Fruit fly (Drosophila melanogaster) whole organism, embryonic: ENCODE data around the gene Obp93a.

Experiments used
- CG10431 ChIP-seq: fragments of 200-800 bp; sonication (Bioruptor generic); optimal IDR thresholded peaks from 3 replicates; lab custom pipeline; 2018; ENCODE audit warnings: missing biosample characterization, mild to moderate bottlenecking, missing genetic modification characterization
- CG10462 ChIP-seq: fragments of 200-800 bp; sonication (Bioruptor generic); optimal IDR thresholded peaks from 2 replicates; lab custom pipeline; 2016; ENCODE audit warnings: missing biosample characterization, missing genetic modification characterization
- CG12659 ChIP-seq: fragments of 200-800 bp; sonication (Bioruptor generic); optimal IDR thresholded peaks from 3 replicates; lab custom pipeline; 2017; ENCODE audit warnings: mild to moderate bottlenecking, missing biosample characterization, missing genetic modification reagents, missing genetic modification characterization
- CG1602 ChIP-seq: fragments of 200-800 bp; sonication (Bioruptor generic); optimal IDR thresholded peaks from 3 replicates; lab custom pipeline; 2016; ENCODE audit warnings: missing biosample characterization, missing genetic modification characterization
- CG17359 ChIP-seq: fragments of 200-800 bp; sonication (Bioruptor generic); optimal IDR thresholded peaks from 3 replicates; lab custom pipeline; 2018; ENCODE audit warnings: missing biosample characterization, mild to moderate bottlenecking, missing genetic modification characterization, moderate library complexity
- CG18619 ChIP-seq: fragments of 200-800 bp; sonication (Bioruptor generic); optimal IDR thresholded peaks from 3 replicates; lab custom pipeline; 2017; ENCODE audit warnings: missing biosample characterization, mild to moderate bottlenecking, missing genetic modification characterization
- CG2129 ChIP-seq: fragments of 200-800 bp; sonication (Bioruptor generic); IDR thresholded peaks from 2 replicates; pipeline ENCODE4 v1.3.6; 2022; ENCODE audit warnings: missing biosample characterization, missing genetic modification characterization; ENCODE audit not compliant: partially characterized antibody
- CG30431 ChIP-seq: fragments of 200-800 bp; sonication (Bioruptor generic); optimal IDR thresholded peaks from 2 replicates; lab custom pipeline; 2017; ENCODE audit warnings: missing biosample characterization, missing genetic modification characterization
- CG3163 ChIP-seq: fragments of 200-800 bp; sonication (Bioruptor generic); optimal IDR thresholded peaks from 3 replicates; lab custom pipeline; 2016; ENCODE audit warnings: missing biosample characterization, missing genetic modification characterization
- CG32532 ChIP-seq: fragments of 200-800 bp; sonication (Bioruptor generic); IDR thresholded peaks from 2 replicates; pipeline ENCODE4 v1.3.6; 2022; ENCODE audit warnings: missing biosample characterization, missing genetic modification characterization
- CG34376 ChIP-seq: fragments of 200-800 bp; sonication (Bioruptor generic); optimal IDR thresholded peaks from 2 replicates; lab custom pipeline; 2018; ENCODE audit warnings: missing biosample characterization, mild to moderate bottlenecking, missing genetic modification characterization
- CG3847 ChIP-seq: fragments of 200-800 bp; sonication (Bioruptor generic); IDR thresholded peaks from 2 replicates; pipeline ENCODE4 v1.3.6; 2022; ENCODE audit warnings: missing biosample characterization, missing genetic modification characterization
- CG4282 ChIP-seq: fragments of 200-800 bp; sonication (Bioruptor generic); optimal IDR thresholded peaks from 2 replicates; lab custom pipeline; 2016; ENCODE audit warnings: missing biosample characterization, missing genetic modification characterization
- CG4328 ChIP-seq: fragments of 200-800 bp; sonication (Bioruptor generic); optimal IDR thresholded peaks from 3 replicates; lab custom pipeline; 2017; ENCODE audit warnings: missing biosample characterization, missing genetic modification reagents, missing genetic modification characterization
- CG4424 ChIP-seq: fragments of 200-800 bp; sonication (Bioruptor generic); optimal IDR thresholded peaks from 3 replicates; lab custom pipeline; 2016; ENCODE audit warnings: missing biosample characterization, missing genetic modification characterization
- CG6175 ChIP-seq: fragments of 200-800 bp; sonication (Bioruptor generic); IDR thresholded peaks from 3 replicates; pipeline ENCODE4 v1.3.6; 2022; ENCODE audit warnings: missing biosample characterization, missing genetic modification characterization
- CG7556 ChIP-seq: fragments of 200-800 bp; sonication (Bioruptor generic); optimal IDR thresholded peaks from 2 replicates; lab custom pipeline; 2017; ENCODE audit warnings: missing biosample characterization, mild to moderate bottlenecking, missing genetic modification characterization
- CG8089 ChIP-seq: fragments of 200-800 bp; sonication (Bioruptor generic); optimal IDR thresholded peaks from 3 replicates; lab custom pipeline; 2016; ENCODE audit warnings: missing biosample characterization, missing genetic modification characterization
- D19A ChIP-seq: fragments of 200-800 bp; optimal IDR thresholded peaks from 3 replicates; lab custom pipeline; 2019; ENCODE audit warnings: missing biosample characterization, mild to moderate bottlenecking, missing genetic modification characterization, moderate library complexity
- E2f2 ChIP-seq: fragments of 200-800 bp; sonication (Bioruptor generic); IDR thresholded peaks from 2 replicates; pipeline ENCODE4 v1.3.6; 2022; ENCODE audit warnings: missing biosample characterization, missing genetic modification characterization
- HHEX ChIP-seq: fragments of 200-800 bp; sonication (Bioruptor generic); optimal IDR thresholded peaks from 3 replicates; lab custom pipeline; 2017; ENCODE audit warnings: missing biosample characterization, mild to moderate bottlenecking, missing genetic modification characterization, missing genetic modification reagents
- HLH3B ChIP-seq: fragments of 200-800 bp; sonication (Bioruptor generic); IDR thresholded peaks from 2 replicates; pipeline ENCODE4 v1.3.6; 2022; ENCODE audit warnings: missing biosample characterization, missing genetic modification characterization
- Hr78 ChIP-seq, 2 experiments: fragments of 200-800 bp in 1 of 2; fragments of >200 bp in 1 of 2; sonication (Bioruptor generic) in 1 of 2; optimal IDR thresholded peaks; 2 replicates each; lab custom pipeline; 2017 to 2019; ENCODE audit warnings: missing biosample characterization in 2 of 2, missing genetic modification characterization in 2 of 2, mild to moderate bottlenecking in 1 of 2, moderate library complexity in 1 of 2
- Kr ChIP-seq: fragments of 200-800 bp; sonication (Bioruptor generic); optimal IDR thresholded peaks from 2 replicates; lab custom pipeline; 2017; ENCODE audit warnings: missing biosample characterization, mild to moderate bottlenecking, missing genetic modification characterization
- Max ChIP-seq: fragments of 200-800 bp; sonication (Bioruptor generic); optimal IDR thresholded peaks from 2 replicates; lab custom pipeline; 2016; ENCODE audit warnings: missing biosample characterization, mild to moderate bottlenecking, missing genetic modification characterization
- NFAT ChIP-seq: fragments of 200-800 bp; sonication (Bioruptor generic); IDR thresholded peaks from 2 replicates; pipeline ENCODE4 v1.3.6; 2022; ENCODE audit warnings: missing biosample characterization, missing genetic modification characterization
- Opbp ChIP-seq: fragments of 200-800 bp; sonication (Bioruptor generic); IDR thresholded peaks from 3 replicates; pipeline ENCODE4 v1.3.6; 2022; ENCODE audit warnings: missing biosample characterization, missing genetic modification characterization; ENCODE audit not compliant: partially characterized antibody
- Sry-β ChIP-seq: fragments of 200-800 bp; sonication (Bioruptor generic); optimal IDR thresholded peaks from 2 replicates; lab custom pipeline; 2018; ENCODE audit warnings: missing biosample characterization, mild to moderate bottlenecking, missing genetic modification characterization, moderate library complexity
- Xbp1 ChIP-seq: fragments of 200-800 bp; sonication (Bioruptor generic); optimal IDR thresholded peaks from 3 replicates; lab custom pipeline; 2016; ENCODE audit warnings: missing biosample characterization, mild to moderate bottlenecking, missing genetic modification characterization
- bbx ChIP-seq: fragments of 200-800 bp; sonication (Bioruptor generic); IDR thresholded peaks from 2 replicates; pipeline ENCODE4 v1.3.6; 2022; ENCODE audit warnings: missing biosample characterization, missing genetic modification characterization; ENCODE audit not compliant: partially characterized antibody
- cad ChIP-seq: fragments of >200 bp; optimal IDR thresholded peaks from 2 replicates; lab custom pipeline; 2017; ENCODE audit warnings: missing biosample characterization, missing genetic modification characterization
- caup ChIP-seq: fragments of 200-800 bp; sonication (Bioruptor generic); optimal IDR thresholded peaks from 3 replicates; lab custom pipeline; 2017; ENCODE audit warnings: missing biosample characterization, mild to moderate bottlenecking, missing genetic modification characterization, moderate library complexity; ENCODE audit not compliant: severe bottlenecking
- cwo ChIP-seq: fragments of 200-800 bp; sonication (Bioruptor generic); optimal IDR thresholded peaks from 3 replicates; lab custom pipeline; 2017; ENCODE audit warnings: missing biosample characterization, missing genetic modification characterization, mild to moderate bottlenecking, moderate library complexity, missing genetic modification reagents
- disco-r ChIP-seq: fragments of 200-800 bp; sonication (Bioruptor generic); optimal IDR thresholded peaks from 2 replicates; lab custom pipeline; 2016; ENCODE audit warnings: missing biosample characterization, missing genetic modification characterization
- dmrt99B ChIP-seq: fragments of 200-800 bp; sonication (Bioruptor generic); optimal IDR thresholded peaks from 2 replicates; lab custom pipeline; 2018; ENCODE audit warnings: missing biosample characterization, mild to moderate bottlenecking, missing genetic modification characterization, moderate library complexity
- dpn ChIP-seq, 2 experiments: fragments of 200-800 bp; sonication (Bioruptor generic); optimal IDR thresholded peaks; 3 replicates each; lab custom pipeline; 2016; ENCODE audit warnings: missing biosample characterization in 2 of 2, missing genetic modification characterization in 2 of 2
- gem ChIP-seq: fragments of 200-800 bp; sonication (Bioruptor generic); optimal IDR thresholded peaks from 2 replicates; lab custom pipeline; 2019; ENCODE audit warnings: missing biosample characterization, mild to moderate bottlenecking, missing genetic modification characterization, moderate library complexity
- her ChIP-seq: fragments of 200-800 bp; sonication (Bioruptor generic); optimal IDR thresholded peaks from 2 replicates; lab custom pipeline; 2016; ENCODE audit warnings: missing biosample characterization, missing genetic modification characterization
- inv ChIP-seq: fragments of 200-800 bp; sonication (Bioruptor generic); IDR thresholded peaks from 2 replicates; pipeline ENCODE4 v1.3.6; 2022; ENCODE audit warnings: missing biosample characterization, missing genetic modification characterization; ENCODE audit not compliant: partially characterized antibody
- kah ChIP-seq: fragments of 200-800 bp; sonication (Bioruptor generic); optimal IDR thresholded peaks from 2 replicates; lab custom pipeline; 2018; ENCODE audit warnings: missing biosample characterization, mild to moderate bottlenecking, missing genetic modification characterization
- kay ChIP-seq: fragments of 200-800 bp; sonication (Bioruptor generic); optimal IDR thresholded peaks from 2 replicates; lab custom pipeline; 2016; ENCODE audit warnings: missing biosample characterization, missing genetic modification characterization
- pan ChIP-seq, 4 experiments: fragments of >200 bp in 3 of 4; fragments of 200-800 bp in 1 of 4; sonication (Bioruptor generic) in 1 of 4; optimal IDR thresholded peaks in 3 of 4; IDR thresholded peaks in 1 of 4; 2 replicates each; pipeline versions ENCODE4 v1.3.6 to Lab custom; 2017 to 2022; ENCODE audit warnings: missing biosample characterization in 2 of 4, missing genetic modification characterization in 2 of 4, mixed read lengths in 1 of 4
- pita ChIP-seq: fragments of 200-800 bp; sonication (Bioruptor generic); optimal IDR thresholded peaks from 2 replicates; lab custom pipeline; 2017; ENCODE audit warnings: missing biosample characterization, mild to moderate bottlenecking, missing genetic modification characterization
- psq ChIP-seq: fragments of 200-800 bp; sonication (Bioruptor generic); optimal IDR thresholded peaks from 2 replicates; lab custom pipeline; 2017; ENCODE audit warnings: missing biosample characterization, missing genetic modification characterization
- trh ChIP-seq: fragments of 200-800 bp; sonication (Bioruptor generic); optimal IDR thresholded peaks from 2 replicates; lab custom pipeline; 2016; ENCODE audit warnings: missing biosample characterization, missing genetic modification characterization
- tup ChIP-seq: fragments of 200-800 bp; sonication (Bioruptor generic); optimal IDR thresholded peaks from 2 replicates; lab custom pipeline; 2016; ENCODE audit warnings: missing biosample characterization, mild to moderate bottlenecking, missing genetic modification characterization, moderate library complexity
- unc-4 ChIP-seq: fragments of 200-800 bp; sonication (Bioruptor generic); IDR thresholded peaks from 2 replicates; pipeline ENCODE4 v1.3.6; 2022; ENCODE audit warnings: missing biosample characterization, missing genetic modification characterization; ENCODE audit not compliant: partially characterized antibody
- yki ChIP-seq: fragments of >200 bp; optimal IDR thresholded peaks from 3 replicates; lab custom pipeline; 2018

The Obp93a gene

dm6 chr3R:21127352-21127985, 2.0 kb downstream of the Obp93a start, which contains the start of the genes slmb and CG5793 (continued):
- TF ChIP-seq Opbp, result peak; percentile 53; the same call in 1 of the 3 replicates
- TF ChIP-seq Sry-β, result peak; percentile 21
- peak; percentile 74 for TF ChIP-seq CG3847 (GFP tag; lab: Robert Waterston, UW)
- TF ChIP-seq cwo (GFP tag; lab: Kevin White, UChicago), result no peak
- TF ChIP-seq kah (GFP tag; lab: Kevin White, UChicago), result peak; percentile 91
- peak; percentile 15 for TF ChIP-seq CG3163 (GFP tag; lab: Kevin White, UChicago)
- TF ChIP-seq D19A, result no peak
- TF ChIP-seq CG10462 (GFP tag; lab: Kevin White, UChicago), result no peak
- no peak for TF ChIP-seq CG7556 (GFP tag; lab: Kevin White, UChicago)
- TF ChIP-seq psq (GFP tag; lab: Kevin White, UChicago), result peak; percentile 15
- peak; percentile 72 for TF ChIP-seq unc-4 (GFP tag; lab: Robert Waterston, UW)
- no peak for TF ChIP-seq CG6175
- TF ChIP-seq CG18619 (GFP tag; lab: Kevin White, UChicago), result no peak
- TF ChIP-seq caup (GFP tag; lab: Kevin White, UChicago), result peak; percentile 42
- no peak for TF ChIP-seq Hr78 (GFP tag; optimal IDR thresholded peaks at IDR 0.05; lab: Kevin White, UChicago)
- TF ChIP-seq kay (GFP tag; lab: Kevin White, UChicago), result peak; percentile 73
- peak; percentile 56 for TF ChIP-seq CG4424 (GFP tag; lab: Kevin White, UChicago)
- no peak for TF ChIP-seq disco-r (GFP tag; lab: Kevin White, UChicago)
- TF ChIP-seq Xbp1 (GFP tag; lab: Kevin White, UChicago), result peak; percentile 65
- peak; percentile 42 for TF ChIP-seq HLH3B (GFP tag; lab: Robert Waterston, UW)
- TF ChIP-seq CG10431, result peak; percentile 73
- TF ChIP-seq her (GFP tag; lab: Kevin White, UChicago), result peak; percentile 91
- TF ChIP-seq cad (GFP tag; lab: Kevin White, UChicago), result no peak
- TF ChIP-seq CG2129 (GFP tag; lab: Robert Waterston, UW), result 0 out of 2 replicates have a peak, but pooled peaks have one; percentile 13
- no peak for TF ChIP-seq pita (GFP tag; lab: Kevin White, UChicago)
- TF ChIP-seq CG4282, result peak; percentile 31
- TF ChIP-seq CG12659 (GFP tag; lab: Kevin White, UChicago), result peak; percentile 81
- no peak for TF ChIP-seq tup (GFP tag; lab: Kevin White, UChicago)
- peak; percentile 20 for TF ChIP-seq CG8089 (GFP tag; lab: Kevin White, UChicago)
- peak; percentile 15 for TF ChIP-seq Max (GFP tag; lab: Kevin White, UChicago)
- TF ChIP-seq CG34376, result peak; percentile 91
- TF ChIP-seq CG1602 (GFP tag; lab: Kevin White, UChicago), result peak; percentile 12
- no peak for TF ChIP-seq dmrt99B (tag; lab: Kevin White, UChicago)
- TF ChIP-seq NFAT (GFP tag; lab: Robert Waterston, UW), result 0 out of 2 replicates have a peak, but pooled peaks have one; percentile 29
- peak; percentile 33 for TF ChIP-seq trh (GFP tag; lab: Kevin White, UChicago)
- no peak for TF ChIP-seq CG30431 (GFP tag; lab: Kevin White, UChicago)
- TF ChIP-seq Kr (GFP tag; lab: Kevin White, UChicago), result no peak
- no peak for TF ChIP-seq CG17359
- TF ChIP-seq E2f2 (GFP tag; lab: Robert Waterston, UW), result peak; percentile 63
- peak; percentile 54 for TF ChIP-seq inv
- TF ChIP-seq bbx (GFP tag; lab: Robert Waterston, UW), result peak; percentile 61
- no peak for TF ChIP-seq gem
- peak; percentile 33 for TF ChIP-seq CG4328 (GFP tag; lab: Kevin White, UChicago)
- TF ChIP-seq CG32532, result 0 out of 2 replicates have a peak, but pooled peaks have one; percentile 47
- peak; percentile 59 to 67 for TF ChIP-seq dpn (GFP tag; optimal IDR thresholded peaks at IDR 0.05; lab: Kevin White, UChicago)
- TF ChIP-seq yki (lab: Kevin White, UChicago), result no peak
- peak; percentile 3 for TF ChIP-seq HHEX (GFP tag; lab: Kevin White, UChicago)
- no peak for TF ChIP-seq pan (optimal IDR thresholded peaks at IDR 0.05; lab: Kevin White, UChicago)
- peak in 1 of 2 experiments; percentile 30 for TF ChIP-seq pan (GFP tag; optimal IDR thresholded peaks at IDR 0.05 in 1 of 2, IDR thresholded peaks at IDR 0.05 in 1 of 2)
